Worm (Caenorhabditis elegans) whole organism, L4/young adult: ENCODE measurements around the gene Y2H9A.6.
"Not testable (repeated sequence)": the region's sequence is repeated elsewhere in the genome, so short reads cannot be mapped to it uniquely, and the experiment has no call there.

Experiments
- W03F9.2 ChIP-seq: fragments of 150-350 bp; optimal IDR thresholded peaks from 2 replicates; lab custom pipeline; 2014; ENCODE audit warnings: missing biosample characterization, missing genetic modification characterization
- dao-5 ChIP-seq: sonication (generic microtip); optimal IDR thresholded peaks from 2 replicates; lab custom pipeline; 2016; ENCODE audit warnings: missing genotype, missing genetic modification characterization, moderate library complexity, missing compliant biosample characterization
- him-1 ChIP-seq: sonication (generic microtip); optimal IDR thresholded peaks from 2 replicates; lab custom pipeline; 2016; ENCODE audit warnings: missing genotype, missing genetic modification reagents, missing genetic modification characterization, missing compliant biosample characterization

Gene Y2H9A.6

ce11 chrV:13443535-13443934 is at the start of gene Y2H9A.6:
Y2H9A.6 (plus strand) TSS chrV:13443835.
- TF ChIP-seq dao-5, him-1, W03F9.2 (tag; lab: Kevin White, UChicago): not testable (repeated sequence)

DNA sequence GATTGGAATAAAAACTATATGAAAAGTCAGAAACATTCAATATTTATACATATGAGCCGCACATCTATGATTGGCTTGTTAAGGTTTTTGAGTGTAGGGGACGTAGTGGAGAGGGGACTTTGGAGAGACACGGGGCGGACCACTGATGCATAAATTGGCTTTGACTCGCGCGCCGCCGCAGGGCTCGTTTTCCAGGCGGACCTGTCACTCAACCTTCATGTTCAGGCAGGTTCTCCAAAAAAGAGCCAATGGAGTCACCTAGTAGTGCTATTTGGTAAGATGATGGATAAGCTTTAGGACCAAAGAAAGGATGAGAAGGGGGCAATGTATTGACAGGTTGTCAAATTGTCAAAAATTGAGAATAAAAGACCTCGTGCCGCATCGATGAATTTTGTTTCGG is 48.7 kb upstream of the Y2H9A.6 start:
- TF ChIP-seq him-1 (tag; lab: Kevin White, UChicago) (no peak), dao-5 (tag; lab: Kevin White, UChicago) (no peak), W03F9.2 (tag; lab: Kevin White, UChicago) (no peak)

- TF ChIP-seq W03F9.2 (tag; lab: Kevin White, UChicago) (no peak), dao-5 (tag; lab: Kevin White, UChicago) (no peak), him-1 (tag; lab: Kevin White, UChicago) (peak; percentile 70)
Measured at ce11 chrV:13396426-13396825, 47.2 kb upstream of the Y2H9A.6 start.

DNA sequence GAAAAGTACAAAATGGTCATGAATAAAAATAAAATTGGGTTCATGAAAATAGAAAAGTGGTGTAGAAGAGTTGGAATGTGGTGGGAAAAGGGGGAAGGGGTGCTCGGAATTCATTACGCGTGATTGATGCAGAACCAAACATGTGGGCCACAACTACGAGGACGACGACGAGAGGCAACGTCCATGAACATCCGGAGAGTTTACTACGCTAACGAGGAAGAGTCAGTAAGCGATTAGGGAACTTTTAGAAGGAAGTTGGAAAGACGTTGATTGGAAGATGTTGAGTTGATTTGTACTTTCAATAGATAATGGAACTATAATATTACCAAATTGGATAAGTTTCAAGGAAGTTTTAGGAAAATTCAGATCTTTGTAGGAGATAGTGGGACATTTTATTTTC is 42.0 kb upstream of the Y2H9A.6 start:
- TF ChIP-seq him-1 (tag; lab: Kevin White, UChicago) (no peak), dao-5 (tag; lab: Kevin White, UChicago) (no peak), W03F9.2 (tag; lab: Kevin White, UChicago) (no peak)

DNA sequence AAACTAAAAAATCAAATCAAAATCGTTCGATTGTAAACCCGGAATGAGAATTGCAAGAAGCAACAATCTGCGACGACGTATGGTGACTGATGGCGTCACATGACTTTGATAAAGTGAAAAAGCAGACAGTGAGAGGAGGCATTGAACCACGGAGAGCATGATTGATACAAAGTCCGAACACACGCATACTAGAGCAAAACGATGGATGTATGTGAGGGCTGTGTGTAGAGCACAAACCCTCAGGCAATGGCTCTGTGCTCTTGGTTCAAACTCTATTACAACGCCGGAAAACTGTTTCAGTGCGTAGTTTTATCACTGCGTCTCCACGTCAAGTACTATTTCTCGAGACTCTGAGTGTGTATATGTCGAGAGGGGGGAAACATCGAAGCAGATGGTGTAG is 41.1 kb upstream of the Y2H9A.6 start:
- TF ChIP-seq dao-5 (tag; lab: Kevin White, UChicago) (no peak), him-1 (tag; lab: Kevin White, UChicago) (no peak), W03F9.2 (tag; lab: Kevin White, UChicago) (no peak)

DNA sequence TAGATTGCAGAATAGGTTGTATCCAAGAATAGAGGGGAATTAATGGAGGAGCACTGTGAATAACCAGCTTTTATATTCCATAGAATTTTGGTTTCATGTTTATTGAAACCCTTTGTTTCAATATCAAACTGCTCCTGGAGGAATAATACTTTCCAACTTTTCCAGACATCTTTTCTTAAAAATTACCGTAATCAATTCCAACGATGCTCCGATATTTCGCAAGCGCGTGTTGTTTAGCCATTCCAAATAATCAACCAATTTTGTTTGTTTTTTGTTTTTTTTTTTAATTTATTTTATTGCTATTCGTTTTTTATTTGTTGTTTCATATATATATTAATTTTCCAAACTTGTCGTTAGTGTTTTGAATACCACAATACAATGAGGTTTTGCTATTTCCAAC is 37.6 kb upstream of the Y2H9A.6 start, which contains the start of gene cutl-1:
TSS of gene cutl-1 (minus strand) at position 83 of the 400 bp plus-strand sequence.
- no peak for TF ChIP-seq W03F9.2 (tag; lab: Kevin White, UChicago)
- TF ChIP-seq dao-5 (tag; lab: Kevin White, UChicago): no peak
- TF ChIP-seq him-1 (tag; lab: Kevin White, UChicago): no peak

DNA sequence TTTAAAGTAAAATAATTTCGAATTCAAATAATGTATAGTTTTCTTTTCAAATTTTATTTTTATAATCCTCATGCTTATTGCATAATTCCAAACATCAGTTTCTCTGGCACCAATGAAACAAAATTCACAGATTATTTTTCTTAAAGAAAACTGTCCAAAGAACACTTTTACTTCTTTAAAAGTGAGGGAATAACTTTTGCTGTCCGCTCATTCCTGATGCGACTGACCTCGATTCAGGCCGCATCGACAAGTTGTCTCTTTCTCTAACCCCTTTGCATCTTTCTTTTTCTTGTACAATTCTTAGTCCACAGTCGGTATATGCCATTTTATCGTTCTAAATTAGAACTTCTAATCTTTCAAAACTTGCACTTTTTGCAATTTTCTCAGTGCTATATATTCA is 37.1 kb upstream of the Y2H9A.6 start, which contains the start of gene F53F1.2:
TSS of gene F53F1.2 (plus strand) at position 306 of the 400 bp plus-strand sequence.
- TF ChIP-seq W03F9.2 (tag; lab: Kevin White, UChicago): no peak
- TF ChIP-seq him-1 (tag; lab: Kevin White, UChicago): no peak
- no peak for TF ChIP-seq dao-5 (tag; lab: Kevin White, UChicago)

ce11 chrV:13407913-13408312 is 35.7 kb upstream of the Y2H9A.6 start, which contains the start of gene F53F1.3:
F53F1.3 (plus strand) TSS chrV:13408242.
- TF ChIP-seq W03F9.2 (tag; lab: Kevin White, UChicago) (no peak), dao-5 (tag; lab: Kevin White, UChicago) (no peak), him-1 (tag; lab: Kevin White, UChicago) (no peak)

- no peak for TF ChIP-seq him-1 (tag; lab: Kevin White, UChicago)
- TF ChIP-seq dao-5 (tag; lab: Kevin White, UChicago): no peak
- TF ChIP-seq W03F9.2 (tag; lab: Kevin White, UChicago): no peak
Measured at ce11 chrV:13408440-13408839, 35.2 kb upstream of the Y2H9A.6 start.

DNA sequence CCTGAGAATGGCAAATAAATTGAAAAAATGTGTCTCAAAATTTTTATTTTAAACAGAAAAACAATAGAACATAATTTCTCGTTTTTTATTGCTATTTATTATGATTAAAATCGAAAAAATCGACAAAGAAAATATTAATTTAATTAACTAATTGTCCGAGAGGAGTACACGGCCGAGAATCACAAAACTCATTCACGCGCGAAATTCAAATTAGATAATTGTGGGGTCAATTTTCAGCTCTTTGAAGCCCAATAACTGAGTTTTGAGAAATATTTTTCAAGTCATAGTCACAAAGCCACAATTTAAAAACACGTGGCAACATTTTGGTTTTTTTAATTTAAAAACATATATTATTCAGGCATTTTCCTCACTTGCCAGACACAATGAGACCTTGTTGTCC is 34.5 kb upstream of the Y2H9A.6 start:
- TF ChIP-seq dao-5 (tag; lab: Kevin White, UChicago) (no peak), him-1 (tag; lab: Kevin White, UChicago) (no peak), W03F9.2 (tag; lab: Kevin White, UChicago) (no peak)

DNA sequence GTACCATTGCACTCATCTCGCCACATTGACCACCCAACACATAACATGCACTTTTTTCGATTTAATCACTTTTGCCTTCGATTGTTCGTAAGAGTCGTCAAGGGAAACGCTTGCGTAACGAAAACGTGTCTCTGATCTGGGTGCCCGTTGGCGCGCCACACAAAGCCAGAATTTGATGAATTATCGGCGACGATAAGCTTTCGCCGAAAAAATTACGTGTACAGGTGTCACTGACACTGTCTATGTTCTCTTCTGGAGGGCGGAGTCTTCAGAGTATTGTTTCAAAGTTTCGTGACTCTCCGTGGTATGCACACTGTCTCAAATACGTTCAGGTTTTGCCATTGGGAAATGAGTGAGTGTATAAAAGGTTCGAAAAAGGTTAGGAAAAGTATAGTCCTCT is 32.9 kb upstream of the Y2H9A.6 start, which contains the start of gene F53F1.4:
TSS of gene F53F1.4 (plus strand) at position 390 of the 400 bp plus-strand sequence.
- TF ChIP-seq W03F9.2 (tag; lab: Kevin White, UChicago): no peak
- no peak for TF ChIP-seq dao-5 (tag; lab: Kevin White, UChicago)
- no peak for TF ChIP-seq him-1 (tag; lab: Kevin White, UChicago)

DNA sequence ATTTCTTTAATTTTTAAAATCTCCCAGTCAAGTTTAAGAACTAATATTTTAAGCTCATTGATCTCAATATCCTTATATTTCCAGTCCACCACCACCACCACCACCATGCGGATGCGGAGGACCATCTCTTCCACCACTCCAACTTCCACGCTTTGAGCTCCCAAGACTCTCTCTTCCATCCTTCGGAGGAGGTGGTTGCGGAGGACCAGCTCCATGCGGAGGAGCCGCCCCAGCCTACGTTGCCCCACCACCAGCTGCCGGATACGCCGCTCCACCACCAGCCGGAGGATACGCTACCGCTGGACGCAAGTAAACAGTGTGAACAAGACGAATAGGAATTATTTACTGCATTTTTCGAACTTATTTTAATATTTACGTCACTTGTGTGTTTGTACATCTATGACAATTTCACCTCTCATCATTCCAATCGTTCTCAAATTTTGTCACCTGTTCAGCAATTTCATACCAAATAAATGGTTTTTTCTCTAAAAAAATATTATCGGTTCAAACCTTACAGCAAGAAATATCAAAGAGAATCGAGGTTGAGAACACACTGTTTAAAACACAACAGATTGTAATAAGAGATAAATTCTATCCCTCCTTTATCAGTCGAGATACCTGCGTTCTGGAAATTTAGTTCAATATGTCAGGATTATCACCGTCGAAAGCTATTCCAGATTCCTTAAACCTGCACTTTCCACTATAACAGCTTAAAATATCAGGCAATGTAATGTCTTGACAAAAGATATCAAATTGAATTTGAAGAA is 32.2 kb upstream of the Y2H9A.6 start:
- no peak for TF ChIP-seq dao-5 (tag; lab: Kevin White, UChicago)
- no peak for TF ChIP-seq W03F9.2 (tag; lab: Kevin White, UChicago)
- TF ChIP-seq him-1 (tag; lab: Kevin White, UChicago): no peak

ce11 chrV:13411992-13412298 is 31.7 kb upstream of the Y2H9A.6 start:
- no peak for TF ChIP-seq dao-5 (tag; lab: Kevin White, UChicago)
- no peak for TF ChIP-seq W03F9.2 (tag; lab: Kevin White, UChicago)
- no peak for TF ChIP-seq him-1 (tag; lab: Kevin White, UChicago)

DNA sequence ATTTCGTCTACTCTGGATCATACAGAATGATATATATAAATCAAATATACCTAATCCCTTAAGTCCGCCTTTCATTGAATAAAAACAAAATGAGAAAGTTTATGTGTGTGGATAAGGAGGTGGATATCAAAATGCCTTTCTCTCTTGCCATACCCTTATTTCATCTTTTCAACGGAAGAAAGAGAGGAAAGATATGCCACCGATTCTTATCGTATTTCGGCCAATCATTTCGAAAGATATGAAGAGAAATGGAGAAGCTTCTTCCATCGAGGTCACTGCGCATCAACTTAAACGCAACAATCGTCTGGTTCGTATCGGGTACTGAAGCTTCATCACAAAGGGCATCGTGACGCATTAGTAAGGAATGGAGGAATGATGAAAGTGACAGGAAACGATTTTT is 30.3 kb upstream of the Y2H9A.6 start:
- TF ChIP-seq him-1 (tag; lab: Kevin White, UChicago) (no peak), W03F9.2 (tag; lab: Kevin White, UChicago) (no peak), dao-5 (tag; lab: Kevin White, UChicago) (no peak)
